Fruit fly (Drosophila melanogaster) whole organism, pupa: Measurements from ENCODE around the gene kon.

Source experiments
- CG13204 ChIP-seq: fragments of 200-800 bp; sonication (Bioruptor generic); optimal IDR thresholded peaks from 2 replicates; lab custom pipeline; 2018; ENCODE audit warnings: missing biosample characterization, mild to moderate bottlenecking, missing genetic modification characterization, moderate library complexity
- CG14655 ChIP-seq: fragments of 200-800 bp; sonication (Bioruptor generic); optimal IDR thresholded peaks from 3 replicates; lab custom pipeline; 2017; ENCODE audit warnings: mild to moderate bottlenecking, missing biosample characterization, missing genetic modification reagents, missing genetic modification characterization
- CG15710 ChIP-seq: fragments of 200-800 bp; sonication (Bioruptor generic); optimal IDR thresholded peaks from 2 replicates; lab custom pipeline; 2018; ENCODE audit warnings: missing biosample characterization, mild to moderate bottlenecking, missing genetic modification characterization, moderate library complexity
- CG17806 ChIP-seq: fragments of 200-800 bp; sonication (Bioruptor generic); optimal IDR thresholded peaks from 2 replicates; lab custom pipeline; 2018; ENCODE audit warnings: missing biosample characterization, mild to moderate bottlenecking, missing genetic modification characterization, moderate library complexity
- CG4496 ChIP-seq: fragments of 200-800 bp; sonication (Bioruptor generic); IDR thresholded peaks from 3 replicates; pipeline ENCODE4 v1.3.6; 2022; ENCODE audit warnings: missing biosample characterization, missing genetic modification characterization
- CG8159 ChIP-seq: fragments of 200-800 bp; sonication (Bioruptor generic); optimal IDR thresholded peaks from 3 replicates; lab custom pipeline; 2018; ENCODE audit warnings: missing biosample characterization, mild to moderate bottlenecking, missing genetic modification characterization, moderate library complexity
- CG9948 ChIP-seq: fragments of 200-800 bp; sonication (Bioruptor generic); optimal IDR thresholded peaks from 2 replicates; lab custom pipeline; 2018; ENCODE audit warnings: missing biosample characterization, mild to moderate bottlenecking, missing genetic modification characterization, moderate library complexity
- D1 ChIP-seq: fragments of 200-800 bp; sonication (Bioruptor generic); optimal IDR thresholded peaks from 2 replicates; lab custom pipeline; 2018; ENCODE audit warnings: missing biosample characterization, mild to moderate bottlenecking, missing genetic modification characterization, moderate library complexity
- EcR ChIP-seq: fragments of 200-800 bp; sonication (Bioruptor generic); optimal IDR thresholded peaks from 3 replicates; lab custom pipeline; 2019; ENCODE audit warnings: missing biosample characterization, missing genetic modification characterization, mild to moderate bottlenecking, moderate library complexity, missing genetic modification reagents
- Ets98B ChIP-seq: fragments of 200-800 bp; sonication (Bioruptor generic); IDR thresholded peaks from 2 replicates; pipeline ENCODE4 v1.3.6; 2022; ENCODE audit warnings: missing biosample characterization, missing genetic modification characterization
- Pif1A ChIP-seq: fragments of 200-800 bp; sonication (Bioruptor generic); optimal IDR thresholded peaks from 3 replicates; lab custom pipeline; 2016; ENCODE audit warnings: missing biosample characterization, missing genetic modification characterization
- Snoo ChIP-seq: fragments of 200-800 bp; sonication (Bioruptor generic); optimal IDR thresholded peaks from 3 replicates; lab custom pipeline; 2017; ENCODE audit warnings: missing biosample characterization, mild to moderate bottlenecking, missing genetic modification characterization, inconsistent platforms
- fd96Ca ChIP-seq: fragments of 200-800 bp; sonication (Bioruptor generic); IDR thresholded peaks from 3 replicates; pipeline ENCODE4 v1.3.6; 2022; ENCODE audit warnings: missing biosample characterization, missing genetic modification characterization
- gl ChIP-seq: fragments of 200-800 bp; sonication (Bioruptor generic); optimal IDR thresholded peaks from 2 replicates; lab custom pipeline; 2018; ENCODE audit warnings: missing biosample characterization, mild to moderate bottlenecking, missing genetic modification characterization

kon gene

dm6 chr2L:18454128-18454788 is 49.5 kb downstream of the kon start, which contains the start of the genes bsf and Ntf-2r:
TSS of gene bsf (minus strand) at chr2L:18454587.
TSS of gene Ntf-2r (plus strand) at chr2L:18454649.
- TF ChIP-seq CG4496 (GFP tag; lab: Robert Waterston, UW) (0 out of 3 replicates have a peak, but pooled peaks have one; percentile 34), gl (no peak)

- TF ChIP-seq Ets98B (GFP tag; lab: Robert Waterston, UW), result no peak
- no peak for TF ChIP-seq EcR (GFP tag; lab: Kevin White, UChicago)
- peak; percentile 34 for TF ChIP-seq D1 (tag; lab: Kevin White, UChicago)
- no peak for TF ChIP-seq CG14655
- no peak for TF ChIP-seq CG13204
- TF ChIP-seq CG9948 (tag; lab: Kevin White, UChicago), result no peak
Observed at dm6 chr2L:18448639-18449430, 54.9 kb downstream of the kon start, which contains the start of gene ncm. TSS of gene ncm (minus strand) at chr2L:18448957.

dm6 chr2L:18442903-18443608 is 60.7 kb downstream of the kon start, which contains the start of gene RpS26:
TSS of gene RpS26 (minus strand) at chr2L:18443277.
- TF ChIP-seq CG4496 (GFP tag; lab: Robert Waterston, UW) (peak; percentile 61; the same call in 2 of the 3 replicates), CG15710 (tag; lab: Kevin White, UChicago) (peak; percentile 23), CG9948 (tag; lab: Kevin White, UChicago) (peak; percentile 23), Snoo (tag; lab: Kevin White, UChicago) (peak; percentile 50), fd96Ca (peak; percentile 23; the same call in 1 of the 3 replicates), CG13204 (no peak), CG17806 (tag; lab: Kevin White, UChicago) (no peak), Pif1A (no peak)

dm6 chr2L:18441220-18441619 is 62.6 kb downstream of the kon start:
- peak; percentile 30 for TF ChIP-seq CG8159 (tag; lab: Kevin White, UChicago)
- no peak for TF ChIP-seq EcR (GFP tag; lab: Kevin White, UChicago)
- TF ChIP-seq D1 (tag; lab: Kevin White, UChicago), result peak; percentile 19
